Worm (Caenorhabditis elegans): ENCODE measurements around the gene fbxb-84.
"Not testable (repeated sequence)": the region's sequence is repeated elsewhere in the genome, so short reads cannot be mapped to it uniquely, and the experiment has no call there.

DNA sequence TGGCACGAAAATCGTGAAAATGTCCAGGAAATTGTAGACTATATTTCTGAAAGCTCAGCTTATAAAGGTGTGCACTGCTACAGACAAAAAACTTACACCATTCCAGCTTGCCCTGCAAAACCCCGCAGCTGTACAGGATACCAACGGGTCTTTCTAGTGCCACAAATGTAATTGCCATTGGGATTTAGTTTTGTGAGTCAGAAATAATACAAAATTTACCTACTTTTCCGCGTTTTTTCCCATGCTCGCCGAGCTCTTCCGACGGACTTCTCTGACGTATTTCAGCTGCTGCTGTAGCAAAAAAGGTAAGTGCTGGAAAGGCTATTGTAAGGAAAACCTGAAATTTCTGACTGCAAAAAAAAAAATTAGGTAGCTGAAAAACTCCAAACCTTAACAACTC is 49.3 kb downstream of the fbxb-84 start, which contains the start of gene C29F9.8:
- not testable (repeated sequence) for TF ChIP-seq nhr-19 (GFP tag; conservative IDR thresholded peaks at IDR 0.05); zag-1 (tag; optimal IDR thresholded peaks at IDR 0.05); skn-1 (tag; optimal IDR thresholded peaks at IDR 0.05); elt-2 (tag; optimal IDR thresholded peaks at IDR 0.05); ztf-11 (tag; optimal IDR thresholded peaks at IDR 0.05); dpl-1 (GFP tag; optimal IDR thresholded peaks at IDR 0.05); dsc-1 (tag; optimal IDR thresholded peaks at IDR 0.05); ama-1 (optimal IDR thresholded peaks at IDR 0.05); nhr-76 (tag; optimal IDR thresholded peaks at IDR 0.05); lin-35 (GFP tag; optimal IDR thresholded peaks at IDR 0.05)
